Worm (Caenorhabditis elegans) whole organism, L2 larva: ENCODE data around the gene lin-14.

ENCODE experiments used
- ZK546.5 ChIP-seq: sonication (generic microtip); optimal IDR thresholded peaks from 2 replicates; lab custom pipeline; 2017; ENCODE audit warnings: missing biosample characterization, missing genetic modification characterization
- alr-1 ChIP-seq: fragments of 150-350 bp; optimal IDR thresholded peaks from 2 replicates; lab custom pipeline; 2014; ENCODE audit warnings: missing biosample characterization, missing genetic modification characterization
- aly-2 ChIP-seq: fragments of 150-350 bp; optimal IDR thresholded peaks from 2 replicates; lab custom pipeline; 2014; ENCODE audit warnings: missing biosample characterization, missing genetic modification characterization
- ama-1 ChIP-seq: fragments of 150-350 bp; optimal IDR thresholded peaks from 2 replicates; lab custom pipeline; 2018; ENCODE audit warnings: inconsistent platforms
- egl-27 ChIP-seq: sonication (generic microtip); optimal IDR thresholded peaks from 3 replicates; lab custom pipeline; 2017; ENCODE audit warnings: missing biosample characterization, missing genetic modification reagents, missing genetic modification characterization
- elt-3 ChIP-seq: sonication (generic microtip); optimal IDR thresholded peaks from 2 replicates; lab custom pipeline; 2017; ENCODE audit warnings: missing biosample characterization, missing genetic modification characterization
- lin-13 ChIP-seq: fragments of 150-350 bp; optimal IDR thresholded peaks from 2 replicates; lab custom pipeline; 2014; ENCODE audit warnings: missing biosample characterization, missing genetic modification reagents, missing genetic modification characterization
- lin-39 ChIP-seq: fragments of 150-350 bp; optimal IDR thresholded peaks from 2 replicates; lab custom pipeline; 2014; ENCODE audit warnings: missing biosample characterization, missing genetic modification reagents, missing genetic modification characterization
- nhr-12 ChIP-seq: fragments of 150-350 bp; optimal IDR thresholded peaks from 2 replicates; lab custom pipeline; 2014; ENCODE audit warnings: missing biosample characterization, missing genetic modification characterization
- nhr-237 ChIP-seq: fragments of 150-350 bp; optimal IDR thresholded peaks from 2 replicates; lab custom pipeline; 2014; ENCODE audit warnings: missing biosample characterization, missing genetic modification characterization
- nhr-6 ChIP-seq: fragments of 150-350 bp; optimal IDR thresholded peaks from 2 replicates; lab custom pipeline; 2014; ENCODE audit warnings: missing biosample characterization, missing genetic modification characterization
- unc-39 ChIP-seq: fragments of 150-350 bp; optimal IDR thresholded peaks from 2 replicates; lab custom pipeline; 2014; ENCODE audit warnings: missing biosample characterization, missing genetic modification characterization
- ztf-11 ChIP-seq: sonication (generic microtip); optimal IDR thresholded peaks from 2 replicates; lab custom pipeline; 2017; ENCODE audit warnings: missing biosample characterization, missing genetic modification characterization
- ztf-4 ChIP-seq: fragments of 150-350 bp; optimal IDR thresholded peaks from 2 replicates; lab custom pipeline; 2014; ENCODE audit warnings: missing biosample characterization, missing genetic modification characterization

ce11 chrX:11477748-11478147 lies 12.4 kb downstream of the lin-14 start:
- no peak for TF ChIP-seq aly-2 (tag; lab: Kevin White, UChicago)
- TF ChIP-seq ama-1 (lab: Kevin White, UChicago) = no peak
- no peak for TF ChIP-seq lin-13
- TF ChIP-seq ztf-4 (tag; lab: Kevin White, UChicago) = no peak
- TF ChIP-seq unc-39 (tag; lab: Kevin White, UChicago) = no peak
- TF ChIP-seq egl-27 (tag; lab: Kevin White, UChicago) = no peak
- TF ChIP-seq elt-3 (tag; lab: Kevin White, UChicago) = no peak
- no peak for TF ChIP-seq ZK546.5
- no peak for TF ChIP-seq lin-39
- no peak for TF ChIP-seq alr-1
- no peak for TF ChIP-seq ztf-11
- no peak for TF ChIP-seq nhr-237 (tag; lab: Kevin White, UChicago)
- no peak for TF ChIP-seq nhr-12 (tag; lab: Kevin White, UChicago)
- TF ChIP-seq nhr-6 (tag; lab: Kevin White, UChicago) = no peak
